ENCODE assay signal across 1 worm cellular context in genomic region chrII:6482102-6482501, ce11.
TF ChIP-seq lines count a peak whose summit lies in the region.

Gene del-10 (minus strand): TSS chrII:6482125.

TF ChIP-seq in whole organism, L1 larva, 84 proteins besides CTCF, POLR2A, EP300 and RAD21 (continued from another document):
- TF ChIP-seq vab-15 (tag; optimal IDR thresholded peaks at IDR 0.05; lab: Kevin White, UChicago) = no peak
TF ChIP-seq in whole organism, L1 larva: peak in this region for 5.
